Worm (Caenorhabditis elegans): Measurements from ENCODE around the gene C27F2.9.

DNA sequence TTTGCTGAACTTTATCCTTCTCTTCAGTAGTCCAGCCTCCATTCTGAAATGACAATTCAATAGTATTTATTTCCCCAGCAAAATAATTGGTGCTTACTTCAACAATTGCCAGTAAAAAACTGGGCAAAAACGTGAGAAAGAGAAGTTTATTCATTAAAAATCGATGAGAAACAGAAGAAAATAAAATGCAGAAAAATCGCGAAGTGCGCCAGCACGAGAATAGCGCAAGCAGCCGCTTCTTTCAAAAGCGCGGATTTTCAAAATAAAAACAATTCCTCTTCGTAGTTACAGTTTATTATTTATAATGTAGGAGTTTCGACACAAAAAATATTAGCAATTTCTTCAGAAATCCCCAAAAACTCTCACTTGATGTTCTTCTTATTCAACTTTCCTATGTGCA lies at the start of gene C27F2.9:
- peak; percentile 85 for TF ChIP-seq F13H6.1 (tag; optimal IDR thresholded peaks at IDR 0.05)
- peak; percentile 76 for TF ChIP-seq nhr-77 (tag; optimal IDR thresholded peaks at IDR 0.05)
- TF ChIP-seq alr-1 (tag; optimal IDR thresholded peaks at IDR 0.05), result no peak
